Worm (Caenorhabditis elegans): Measurements from ENCODE around the gene try-1.

- TF ChIP-seq ref-1 (GFP tag; conservative IDR thresholded peaks at IDR 0.05) = no peak
- no peak for TF ChIP-seq med-1 (GFP tag; optimal IDR thresholded peaks at IDR 0.05; ENCODE audit: insufficient read depth)
- no peak for TF ChIP-seq T22C8.4 (GFP tag; IDR thresholded peaks at IDR 0.05)
- no peak for TF ChIP-seq klf-2 (GFP tag; conservative IDR thresholded peaks at IDR 0.05)
- TF ChIP-seq ztf-23 (GFP tag; IDR thresholded peaks at IDR 0.05) = 0 out of 2 replicates have a peak, but pooled peaks have one; percentile 19
- no peak for TF ChIP-seq cog-1 (tag; optimal IDR thresholded peaks at IDR 0.05)
- no peak for TF ChIP-seq flt-1 (GFP tag; IDR thresholded peaks at IDR 0.05)
- no peak for TF ChIP-seq tab-1 (GFP tag; IDR thresholded peaks at IDR 0.05)
- TF ChIP-seq ztf-29 (GFP tag; IDR thresholded peaks at IDR 0.05) = no peak
Observed at ce11 chrII:4959719-4960118, 10.4 kb upstream of the try-1 start, which contains the start of gene ulp-2.

Measured in whole organism, midembryonic.